Worm (Caenorhabditis elegans) whole organism, young adult: ENCODE measurements around the gene F13A2.4.

Experiments
- B0035.1 ChIP-seq: sonication (generic microtip); optimal IDR thresholded peaks from 2 replicates; lab custom pipeline; 2016; ENCODE audit warnings: missing genetic modification characterization, mild to moderate bottlenecking, missing compliant biosample characterization, missing genotype, missing genetic modification reagents
- B0261.1 ChIP-seq: sonication (generic microtip); optimal IDR thresholded peaks from 2 replicates; lab custom pipeline; 2016; ENCODE audit warnings: mild to moderate bottlenecking, missing genetic modification characterization, moderate library complexity, missing compliant biosample characterization
- C06A6.2 ChIP-seq: fragments of 200-800 bp; sonication (Bioruptor generic); conservative IDR thresholded peaks from 2 replicates; pipeline ENCODE4 v1.3.6; 2022; ENCODE audit warnings: missing genetic modification characterization, missing compliant biosample characterization
- D2030.7 ChIP-seq: fragments of 200-800 bp; sonication (Bioruptor generic); IDR thresholded peaks from 2 replicates; pipeline ENCODE4 v1.3.6; 2022; ENCODE audit warnings: missing genetic modification reagents, missing genetic modification characterization, missing compliant biosample characterization
- F49E8.2 ChIP-seq: sonication (generic microtip); optimal IDR thresholded peaks from 3 replicates; lab custom pipeline; 2017; ENCODE audit warnings: missing genetic modification characterization, mild to moderate bottlenecking, missing compliant biosample characterization, antibody characterized with exemption, moderate library complexity; ENCODE audit not compliant: insufficient read depth
- F52B5.7 ChIP-seq: sonication (generic microtip); optimal IDR thresholded peaks from 2 replicates; lab custom pipeline; 2016; ENCODE audit warnings: mild to moderate bottlenecking, missing genetic modification characterization, missing compliant biosample characterization
- T07F8.4 ChIP-seq: sonication (generic microtip); optimal IDR thresholded peaks from 2 replicates; lab custom pipeline; 2016; ENCODE audit warnings: mild to moderate bottlenecking, missing genetic modification characterization, moderate library complexity, missing compliant biosample characterization
- Y53F4B.3 ChIP-seq: fragments of 200-800 bp; sonication (Bioruptor generic); IDR thresholded peaks from 2 replicates; pipeline ENCODE4 v1.3.6; 2022; ENCODE audit warnings: missing genetic modification reagents, missing genetic modification characterization, missing compliant biosample characterization
- Y53G8AR.9 ChIP-seq: fragments of 200-800 bp; sonication (Bioruptor generic); conservative IDR thresholded peaks from 2 replicates; pipeline ENCODE4 v1.3.6; 2022; ENCODE audit warnings: missing genetic modification reagents, missing genetic modification characterization, missing compliant biosample characterization
- Y79H2A.3 ChIP-seq: fragments of 200-800 bp; sonication (Bioruptor generic); conservative IDR thresholded peaks from 2 replicates; pipeline ENCODE4 v1.3.6; 2022; ENCODE audit warnings: missing genetic modification reagents, missing genetic modification characterization, missing compliant biosample characterization
- Y95B8A.8 ChIP-seq: fragments of 200-800 bp; sonication (Bioruptor generic); IDR thresholded peaks from 2 replicates; pipeline ENCODE4 v1.3.6; 2022; ENCODE audit warnings: missing genetic modification reagents, missing genetic modification characterization, missing compliant biosample characterization
- ama-1 ChIP-seq, 3 experiments: fragments of 150-350 bp in 1 of 3; sonication (generic microtip) in 2 of 3; optimal IDR thresholded peaks; 2 replicates each; lab custom pipeline; 2014 to 2018; ENCODE audit warnings: missing biosample characterization in 2 of 3, missing genetic modification characterization in 2 of 3, missing genetic modification reagents in 2 of 3
- aptf-2 ChIP-seq: fragments of 200-800 bp; sonication (Bioruptor generic); conservative IDR thresholded peaks from 2 replicates; pipeline ENCODE4 v1.3.6; 2022; ENCODE audit warnings: missing genetic modification reagents, missing genetic modification characterization, missing compliant biosample characterization
- aptf-3 ChIP-seq: fragments of 200-800 bp; sonication (Bioruptor generic); IDR thresholded peaks from 2 replicates; pipeline ENCODE4 v1.3.6; 2022; ENCODE audit warnings: missing genetic modification characterization, missing compliant biosample characterization
- attf-6 ChIP-seq: fragments of 200-800 bp; sonication (Bioruptor generic); IDR thresholded peaks from 2 replicates; pipeline ENCODE4 v1.3.6; 2022; ENCODE audit warnings: missing genetic modification reagents, missing genetic modification characterization, missing compliant biosample characterization
- ceh-58 ChIP-seq: fragments of 200-800 bp; sonication (Bioruptor generic); IDR thresholded peaks from 2 replicates; pipeline ENCODE4 v1.3.6; 2022; ENCODE audit warnings: missing genetic modification characterization, missing compliant biosample characterization
- ceh-91 ChIP-seq: fragments of 200-800 bp; sonication (Bioruptor generic); IDR thresholded peaks from 2 replicates; pipeline ENCODE4 v1.3.6; 2022; ENCODE audit warnings: missing genetic modification reagents, missing genetic modification characterization, missing compliant biosample characterization
- chd-7 ChIP-seq: sonication (generic microtip); optimal IDR thresholded peaks from 2 replicates; lab custom pipeline; 2016; ENCODE audit warnings: mild to moderate bottlenecking, missing genetic modification characterization, moderate library complexity, missing compliant biosample characterization
- dox-1 ChIP-seq: fragments of 200-800 bp; sonication (Bioruptor generic); IDR thresholded peaks from 2 replicates; pipeline ENCODE4 v1.3.6; 2022; ENCODE audit warnings: missing genetic modification reagents, missing genetic modification characterization, missing compliant biosample characterization
- dpff-1 ChIP-seq: sonication (generic microtip); optimal IDR thresholded peaks from 2 replicates; lab custom pipeline; 2017; ENCODE audit warnings: mild to moderate bottlenecking, missing genetic modification characterization, missing compliant biosample characterization
- egl-18 ChIP-seq: fragments of 200-800 bp; sonication (Bioruptor generic); IDR thresholded peaks from 2 replicates; pipeline ENCODE4 v1.3.6; 2022; ENCODE audit warnings: missing genetic modification reagents, missing genetic modification characterization, missing compliant biosample characterization
- egl-44 ChIP-seq: fragments of 200-800 bp; sonication (Bioruptor generic); IDR thresholded peaks from 2 replicates; pipeline ENCODE4 v1.3.6; 2022; ENCODE audit warnings: missing genetic modification reagents, missing genetic modification characterization, missing compliant biosample characterization
- egrh-3 ChIP-seq: fragments of 200-800 bp; sonication (Bioruptor generic); IDR thresholded peaks from 2 replicates; pipeline ENCODE4 v1.3.6; 2022; ENCODE audit warnings: missing genetic modification reagents, missing genetic modification characterization, missing compliant biosample characterization
- gei-17 ChIP-seq: fragments of 200-800 bp; sonication (Bioruptor generic); optimal IDR thresholded peaks from 2 replicates; lab custom pipeline; 2018; ENCODE audit warnings: mild to moderate bottlenecking, missing genetic modification characterization, missing compliant biosample characterization
- hmg-1.2 ChIP-seq: fragments of 200-800 bp; sonication (Bioruptor generic); IDR thresholded peaks from 2 replicates; pipeline ENCODE4 v1.3.6; 2022; ENCODE audit warnings: missing genetic modification reagents, missing genetic modification characterization, missing compliant biosample characterization
- hmg-20 ChIP-seq: fragments of 200-800 bp; sonication (Bioruptor generic); IDR thresholded peaks from 2 replicates; pipeline ENCODE4 v1.3.6; 2022; ENCODE audit warnings: missing genetic modification reagents, missing genetic modification characterization, missing compliant biosample characterization
- hsf-1 ChIP-seq: fragments of 200-800 bp; sonication (Bioruptor generic); IDR thresholded peaks from 2 replicates; pipeline ENCODE4 v1.3.6; 2022; ENCODE audit warnings: missing genetic modification reagents, missing genetic modification characterization, missing compliant biosample characterization
- let-607 ChIP-seq, 2 experiments: fragments of 200-800 bp in 1 of 2; sonication (Bioruptor generic) in 1 of 2; sonication (generic microtip) in 1 of 2; optimal IDR thresholded peaks; 2 replicates each; lab custom pipeline; 2016 to 2018; ENCODE audit warnings: mild to moderate bottlenecking in 2 of 2, missing compliant biosample characterization in 2 of 2, missing genetic modification characterization in 2 of 2, moderate library complexity in 2 of 2, missing genotype in 1 of 2
- lin-26 ChIP-seq: fragments of 200-800 bp; sonication (Bioruptor generic); IDR thresholded peaks from 2 replicates; pipeline ENCODE4 v1.3.6; 2022; ENCODE audit warnings: missing genetic modification reagents, missing genetic modification characterization, missing compliant biosample characterization
- lin-35 ChIP-seq, 3 experiments: fragments of 150-350 bp in 2 of 3; sonication (generic microtip) in 1 of 3; optimal IDR thresholded peaks; 2 replicates each; lab custom pipeline; 2014 to 2018; ENCODE audit warnings: missing biosample characterization in 3 of 3, missing genetic modification characterization in 3 of 3, missing genetic modification reagents in 3 of 3
- lsl-1 ChIP-seq: fragments of 200-800 bp; sonication (Bioruptor generic); optimal IDR thresholded peaks from 2 replicates; lab custom pipeline; 2018; ENCODE audit warnings: mild to moderate bottlenecking, missing genetic modification characterization, moderate library complexity, missing compliant biosample characterization
- madf-3 ChIP-seq: fragments of 200-800 bp; sonication (Bioruptor generic); IDR thresholded peaks from 2 replicates; pipeline ENCODE4 v1.3.6; 2022; ENCODE audit warnings: missing genetic modification reagents, missing genetic modification characterization, missing compliant biosample characterization
- madf-6 ChIP-seq: fragments of 200-800 bp; sonication (Bioruptor generic); IDR thresholded peaks from 2 replicates; pipeline ENCODE4 v1.3.6; 2022; ENCODE audit warnings: missing genetic modification reagents, missing genetic modification characterization, missing compliant biosample characterization
- mcd-1 ChIP-seq: fragments of 200-800 bp; sonication (Bioruptor generic); IDR thresholded peaks from 2 replicates; pipeline ENCODE4 v1.3.6; 2022; ENCODE audit warnings: missing genetic modification reagents, missing genetic modification characterization, missing compliant biosample characterization
- nhr-80 ChIP-seq: sonication (generic microtip); optimal IDR thresholded peaks from 2 replicates; lab custom pipeline; 2016; ENCODE audit warnings: missing genetic modification characterization, missing compliant biosample characterization
- nhr-90 ChIP-seq: sonication (generic microtip); optimal IDR thresholded peaks from 2 replicates; lab custom pipeline; 2016; ENCODE audit warnings: missing genotype, mild to moderate bottlenecking, missing genetic modification characterization, missing compliant biosample characterization
- pbrm-1 ChIP-seq: fragments of 200-800 bp; sonication (Bioruptor generic); IDR thresholded peaks from 2 replicates; pipeline ENCODE4 v1.3.6; 2022; ENCODE audit warnings: missing genetic modification reagents, missing genetic modification characterization, missing compliant biosample characterization
- pha-4 ChIP-seq: fragments of 150-350 bp; sonication (generic microtip); optimal IDR thresholded peaks from 2 replicates; lab custom pipeline; 2014; ENCODE audit warnings: missing biosample characterization, missing genetic modification reagents, missing genetic modification characterization
- repo-1 ChIP-seq: sonication (generic microtip); optimal IDR thresholded peaks from 2 replicates; lab custom pipeline; 2017; ENCODE audit warnings: mild to moderate bottlenecking, missing genetic modification characterization, missing compliant biosample characterization
- snpc-3.4 ChIP-seq: sonication (generic microtip); optimal IDR thresholded peaks from 2 replicates; lab custom pipeline; 2017; ENCODE audit warnings: missing genetic modification characterization, mild to moderate bottlenecking, missing compliant biosample characterization, antibody characterized with exemption, moderate library complexity, missing genotype, missing genetic modification reagents
- somi-1 ChIP-seq: fragments of 200-800 bp; sonication (Bioruptor generic); optimal IDR thresholded peaks from 2 replicates; lab custom pipeline; 2018; ENCODE audit warnings: mild to moderate bottlenecking, missing genetic modification characterization, missing compliant biosample characterization
- unc-130 ChIP-seq: sonication (generic microtip); optimal IDR thresholded peaks from 2 replicates; lab custom pipeline; 2016; ENCODE audit warnings: missing genetic modification reagents, missing genetic modification characterization, missing compliant biosample characterization
- zfh-2 ChIP-seq: fragments of 200-800 bp; sonication (Bioruptor generic); conservative IDR thresholded peaks from 2 replicates; pipeline ENCODE4 v1.3.6; 2022; ENCODE audit warnings: missing genetic modification reagents, missing genetic modification characterization, missing compliant biosample characterization
- ztf-18 ChIP-seq: sonication (generic microtip); optimal IDR thresholded peaks from 2 replicates; lab custom pipeline; 2016; ENCODE audit warnings: missing genotype, mild to moderate bottlenecking, missing genetic modification characterization, missing compliant biosample characterization
- ztf-28 ChIP-seq: fragments of 200-800 bp; sonication (Bioruptor generic); IDR thresholded peaks from 2 replicates; pipeline ENCODE4 v1.3.6; 2022; ENCODE audit warnings: missing genetic modification reagents, missing genetic modification characterization, missing compliant biosample characterization
- ztf-6 ChIP-seq: fragments of 200-800 bp; sonication (Bioruptor generic); IDR thresholded peaks from 2 replicates; pipeline ENCODE4 v1.3.6; 2022; ENCODE audit warnings: missing genetic modification reagents, missing genetic modification characterization, missing compliant biosample characterization

The F13A2.4 gene

ce11 chrV:4377622-4378021 lies 22.4 kb downstream of the F13A2.4 start, which contains the start of gene F32D1.8:
Gene F32D1.8, minus strand, starts transcription at chrV:4377722.
- TF ChIP-seq attf-6 (GFP tag; lab: Robert Waterston, UW) (no peak), nhr-90 (no peak), B0035.1 (tag; lab: Kevin White, UChicago) (no peak), dox-1 (GFP tag; lab: Robert Waterston, UW) (no peak), T07F8.4 (tag; lab: Kevin White, UChicago) (no peak), ztf-18 (tag; lab: Kevin White, UChicago) (no peak), egrh-3 (no peak)
- TF ChIP-seq, all 124 proteins: peak for 0

ce11 chrV:4375807-4376564 lies 24.0 kb downstream of the F13A2.4 start, which contains the start of gene F32D1.7:
Gene F32D1.7, minus strand, starts transcription at chrV:4376173.
- TF ChIP-seq hmg-1.2 (GFP tag; lab: Robert Waterston, UW) (no peak), pbrm-1 (GFP tag; lab: Robert Waterston, UW) (no peak), egl-18 (no peak), pha-4 (tag; lab: Kevin White, UChicago) (no peak), nhr-80 (no peak), F52B5.7 (no peak), aptf-3 (GFP tag; lab: Robert Waterston, UW) (no peak), unc-130 (GFP tag; lab: Kevin White, UChicago) (peak; percentile 38), Y95B8A.8 (GFP tag; lab: Robert Waterston, UW) (0 out of 2 replicates have a peak, but pooled peaks have one; percentile 49), let-607 (tag; optimal IDR thresholded peaks at IDR 0.05; lab: Kevin White, UChicago) (no peak), ztf-28 (GFP tag; lab: Robert Waterston, UW) (no peak), snpc-3.4 (tag; lab: Kevin White, UChicago) (peak; percentile 70), B0261.1 (no peak), zfh-2 (GFP tag; lab: Robert Waterston, UW) (peak; percentile 69), attf-6 (GFP tag; lab: Robert Waterston, UW) (no peak), gei-17 (GFP tag; lab: Kevin White, UChicago) (no peak), F49E8.2 (tag; lab: Kevin White, UChicago) (peak; percentile 62), lin-26 (GFP tag; lab: Robert Waterston, UW) (no peak), dpff-1 (no peak), Y79H2A.3 (no peak), repo-1 (no peak), ztf-6 (GFP tag; lab: Robert Waterston, UW) (no peak), madf-3 (GFP tag; lab: Robert Waterston, UW) (no peak), Y53F4B.3 (GFP tag; lab: Robert Waterston, UW) (no peak), hmg-20 (GFP tag; lab: Robert Waterston, UW) (no peak), lsl-1 (peak; percentile 99), lin-35 (GFP tag; optimal IDR thresholded peaks at IDR 0.05; lab: Kevin White, UChicago) (peak in 1 of 3 experiments; percentile 12), Y53G8AR.9 (GFP tag; lab: Robert Waterston, UW) (no peak), aptf-2 (no peak), egl-44 (no peak), ama-1 (optimal IDR thresholded peaks at IDR 0.05; lab: Kevin White, UChicago) (no peak), ama-1 (GFP tag; optimal IDR thresholded peaks at IDR 0.05; lab: Kevin White, UChicago) (no peak), C06A6.2 (no peak), madf-6 (GFP tag; lab: Robert Waterston, UW) (peak; percentile 99), D2030.7 (GFP tag; lab: Robert Waterston, UW) (peak; percentile 87), mcd-1 (peak; percentile 53; the same call in 1 of the 2 replicates), hsf-1 (peak; percentile 59; the same call in 1 of the 2 replicates), somi-1 (GFP tag; lab: Kevin White, UChicago) (no peak), ceh-91 (GFP tag; lab: Robert Waterston, UW) (peak; percentile 91), chd-7 (tag; lab: Kevin White, UChicago) (no peak), ceh-58 (GFP tag; lab: Robert Waterston, UW) (no peak)
